Worm (Caenorhabditis elegans) whole organism, L3 larva: ENCODE data around the gene T07D3.4.

Experiments
- eor-1 ChIP-seq, 2 experiments: fragments of 150-350 bp; optimal IDR thresholded peaks; 2 replicates each; lab custom pipeline; 2014 to 2018; ENCODE audit warnings: missing biosample characterization in 2 of 2, missing genetic modification characterization in 2 of 2
- lin-15B ChIP-seq: fragments of 150-350 bp; optimal IDR thresholded peaks from 2 replicates; lab custom pipeline; 2014; ENCODE audit warnings: missing biosample characterization, missing genetic modification characterization
- nfya-1 ChIP-seq: sonication (generic microtip); optimal IDR thresholded peaks from 2 replicates; lab custom pipeline; 2017; ENCODE audit warnings: missing genetic modification characterization, mild to moderate bottlenecking, missing compliant biosample characterization, antibody characterized with exemption, moderate library complexity; ENCODE audit not compliant: insufficient read depth
- nhr-11 ChIP-seq: fragments of 150-350 bp; optimal IDR thresholded peaks from 2 replicates; lab custom pipeline; 2014; ENCODE audit warnings: missing biosample characterization, missing genetic modification characterization
- nhr-25 ChIP-seq: sonication (generic microtip); optimal IDR thresholded peaks from 2 replicates; lab custom pipeline; 2017; ENCODE audit warnings: missing biosample characterization, missing genetic modification characterization
- nhr-76 ChIP-seq: fragments of 150-350 bp; sonication (generic microtip); optimal IDR thresholded peaks from 5 replicates; lab custom pipeline; 2014; ENCODE audit warnings: missing biosample characterization, missing genetic modification characterization
- ztf-11 ChIP-seq: fragments of 150-350 bp; optimal IDR thresholded peaks from 2 replicates; lab custom pipeline; 2014; ENCODE audit warnings: missing biosample characterization, missing genetic modification characterization

DNA sequence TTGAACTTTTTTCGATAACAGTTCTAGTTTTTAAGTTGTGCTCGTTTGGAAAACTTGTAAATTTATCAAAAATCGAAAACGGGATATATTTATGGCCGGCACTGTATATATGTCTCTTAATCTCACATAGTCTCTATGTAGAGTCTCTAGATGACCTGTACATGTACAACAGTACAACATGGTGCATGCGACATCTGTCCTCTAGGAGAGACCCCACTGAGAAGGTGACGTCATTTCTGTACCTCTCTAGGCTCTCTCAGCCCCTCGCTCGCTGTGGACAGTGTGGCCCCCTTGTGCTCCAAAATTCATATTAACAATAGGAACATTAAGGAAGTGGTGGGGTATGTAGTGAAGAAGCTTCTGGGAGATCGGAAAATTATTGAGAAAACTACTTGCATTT, 49.2 kb downstream of the T07D3.4 start:
- TF ChIP-seq ztf-11 (tag; lab: Kevin White, UChicago), result no peak
- no peak for TF ChIP-seq lin-15B (tag; lab: Kevin White, UChicago)
- TF ChIP-seq eor-1 (tag; optimal IDR thresholded peaks at IDR 0.05; lab: Kevin White, UChicago), result no peak
- no peak for TF ChIP-seq nhr-76 (tag; lab: Kevin White, UChicago)
- no peak for TF ChIP-seq nfya-1 (tag; lab: Kevin White, UChicago)
- no peak for TF ChIP-seq nhr-11 (tag; lab: Kevin White, UChicago)
- no peak for TF ChIP-seq nhr-25 (tag; lab: Kevin White, UChicago)
